Worm (Caenorhabditis elegans): Measurements from ENCODE around the gene F10D7.3.
A peak's percentile ranks its signal among the peaks of the same experiment; 100 is the strongest.

F10D7.3 gene

ce11 chrX:17378996-17379395 lies 4.6 kb upstream of the F10D7.3 start:
- no peak for TF ChIP-seq ceh-45 (GFP tag; IDR thresholded peaks at IDR 0.05)
- TF ChIP-seq sox-4 (tag; optimal IDR thresholded peaks at IDR 0.05), result no peak
- no peak for TF ChIP-seq tbx-7 (tag; optimal IDR thresholded peaks at IDR 0.05)
- no peak for TF ChIP-seq che-1 (tag; optimal IDR thresholded peaks at IDR 0.05)
- no peak for TF ChIP-seq tbx-2 (tag; optimal IDR thresholded peaks at IDR 0.05)
- no peak for TF ChIP-seq odd-2 (tag; optimal IDR thresholded peaks at IDR 0.05)
- no peak for TF ChIP-seq ceh-2 (tag; optimal IDR thresholded peaks at IDR 0.05)
- no peak for TF ChIP-seq pat-9 (tag; optimal IDR thresholded peaks at IDR 0.05)
- no peak for TF ChIP-seq ttx-3 (tag; optimal IDR thresholded peaks at IDR 0.05)
- TF ChIP-seq K02D7.2 (tag; optimal IDR thresholded peaks at IDR 0.05), result no peak
- TF ChIP-seq madf-2 (tag; optimal IDR thresholded peaks at IDR 0.05), result no peak
- TF ChIP-seq ama-1 (optimal IDR thresholded peaks at IDR 0.05), result no peak
- TF ChIP-seq ceh-6 (GFP tag; optimal IDR thresholded peaks at IDR 0.05), result no peak
- TF ChIP-seq fkh-6 (tag; optimal IDR thresholded peaks at IDR 0.05), result no peak
- no peak for TF ChIP-seq zip-5 (tag; optimal IDR thresholded peaks at IDR 0.05)
- TF ChIP-seq sox-2 (GFP tag; IDR thresholded peaks at IDR 0.05), result no peak
- no peak for TF ChIP-seq npax-4 (tag; optimal IDR thresholded peaks at IDR 0.05)

- TF ChIP-seq ztf-16 (tag; optimal IDR thresholded peaks at IDR 0.05) (no peak), elt-2 (tag; optimal IDR thresholded peaks at IDR 0.05) (peak; percentile 31)
These were observed 1.4 kb upstream of the F10D7.3 start for ce11 chrX:17375877-17376276.

- TF ChIP-seq rnt-1 (tag; optimal IDR thresholded peaks at IDR 0.05) (no peak), pax-1 (tag; optimal IDR thresholded peaks at IDR 0.05) (no peak), T23F11.4 (GFP tag; optimal IDR thresholded peaks at IDR 0.05) (no peak), ref-2 (tag; optimal IDR thresholded peaks at IDR 0.05) (no peak), hlh-30 (tag; optimal IDR thresholded peaks at IDR 0.05; ENCODE audit: insufficient read depth) (no peak), ceh-9 (tag; optimal IDR thresholded peaks at IDR 0.05) (no peak), unc-42 (tag; optimal IDR thresholded peaks at IDR 0.05) (no peak), dve-1 (tag; optimal IDR thresholded peaks at IDR 0.05) (no peak), fax-1 (tag; optimal IDR thresholded peaks at IDR 0.05) (no peak), pros-1 (tag; optimal IDR thresholded peaks at IDR 0.05) (no peak), ceh-19 (GFP tag; optimal IDR thresholded peaks at IDR 0.05) (no peak), npax-4 (tag; optimal IDR thresholded peaks at IDR 0.05) (no peak)
These were observed 479 bp downstream of the F10D7.3 start for ce11 chrX:17373955-17374354.

ce11 chrX:17369514-17369913 lies 4.9 kb downstream of the F10D7.3 start:
- peak; percentile 73 for TF ChIP-seq nfya-1 (tag; optimal IDR thresholded peaks at IDR 0.05)
- peak; percentile 48 for TF ChIP-seq unc-55 (GFP tag; optimal IDR thresholded peaks at IDR 0.05)
- TF ChIP-seq ceh-24 (tag; optimal IDR thresholded peaks at IDR 0.05), result no peak
- TF ChIP-seq sox-2 (GFP tag; IDR thresholded peaks at IDR 0.05), result peak; percentile 58
- TF ChIP-seq ceh-31 (tag; optimal IDR thresholded peaks at IDR 0.05), result peak; percentile 23
- peak; percentile 46 for TF ChIP-seq sdc-2 (tag; optimal IDR thresholded peaks at IDR 0.05)
- peak; percentile 49 for TF ChIP-seq hlh-6 (tag; optimal IDR thresholded peaks at IDR 0.05)
- peak; percentile 20 for TF ChIP-seq tbx-2 (tag; optimal IDR thresholded peaks at IDR 0.05)
- peak; percentile 1 for TF ChIP-seq C08G9.2 (tag; optimal IDR thresholded peaks at IDR 0.05)
- TF ChIP-seq elt-2 (tag; optimal IDR thresholded peaks at IDR 0.05), result no peak

ce11 chrX:17368542-17368941 lies 5.9 kb downstream of the F10D7.3 start, which contains the start of gene mfsd-10:
Gene mfsd-10, minus strand, starts transcription at chrX:17368642.
- no peak for TF ChIP-seq nfya-1 (tag; optimal IDR thresholded peaks at IDR 0.05)
- TF ChIP-seq hlh-8 (tag; optimal IDR thresholded peaks at IDR 0.05), result no peak
- no peak for TF ChIP-seq C38D4.7 (GFP tag; optimal IDR thresholded peaks at IDR 0.05)
- no peak for TF ChIP-seq odd-2 (tag; optimal IDR thresholded peaks at IDR 0.05)
- TF ChIP-seq eyg-1 (tag; optimal IDR thresholded peaks at IDR 0.05), result no peak
- TF ChIP-seq ttx-3 (tag; optimal IDR thresholded peaks at IDR 0.05), result no peak
- no peak for TF ChIP-seq fkh-10 (GFP tag; optimal IDR thresholded peaks at IDR 0.05)
- TF ChIP-seq unc-3 (GFP tag; conservative IDR thresholded peaks at IDR 0.05), result no peak
- no peak for TF ChIP-seq unc-3 (tag; optimal IDR thresholded peaks at IDR 0.05)
- no peak for TF ChIP-seq ceh-34 (tag; optimal IDR thresholded peaks at IDR 0.05)
- no peak for TF ChIP-seq K09A11.1 (tag; optimal IDR thresholded peaks at IDR 0.05; ENCODE audit: insufficient read depth)
- no peak for TF ChIP-seq Y22D7AL.16 (tag; optimal IDR thresholded peaks at IDR 0.05)
- no peak for TF ChIP-seq ceh-24 (tag; optimal IDR thresholded peaks at IDR 0.05)
- TF ChIP-seq fax-1 (tag; optimal IDR thresholded peaks at IDR 0.05), result no peak
- no peak for TF ChIP-seq unc-55 (GFP tag; optimal IDR thresholded peaks at IDR 0.05)
